Worm (Caenorhabditis elegans): ENCODE data around the gene zip-9.

DNA sequence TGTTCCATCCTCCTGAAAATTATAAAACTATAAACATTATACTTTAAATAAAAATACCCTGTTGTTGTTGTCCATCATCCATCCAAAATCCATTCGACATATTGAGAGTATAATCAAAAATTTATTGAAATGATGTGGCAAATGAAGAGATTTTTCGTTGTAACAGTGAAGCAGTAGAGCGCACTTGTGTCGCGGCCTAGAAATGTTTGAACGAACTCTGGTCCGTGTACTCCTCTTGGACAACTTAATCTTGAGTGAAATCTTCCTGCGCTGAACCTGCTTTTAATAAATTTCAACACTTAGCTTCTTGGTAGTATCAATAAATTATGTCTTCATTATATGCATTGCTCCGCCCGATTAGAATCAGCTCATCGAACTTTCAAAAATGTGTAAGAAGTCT lies 47.7 kb upstream of the zip-9 start, which contains the start of the genes F32D8.14 and F32D8.5:
- TF ChIP-seq lag-1 (GFP tag; IDR thresholded peaks at IDR 0.05): no peak
- no peak for TF ChIP-seq unc-62 (GFP tag; optimal IDR thresholded peaks at IDR 0.05)
- no peak for TF ChIP-seq mel-28 (tag; optimal IDR thresholded peaks at IDR 0.05; ENCODE audit: borderline replicate concordance)
- TF ChIP-seq Y67H2A.10 (GFP tag; conservative IDR thresholded peaks at IDR 0.05): no peak
- TF ChIP-seq ztf-26 (tag; optimal IDR thresholded peaks at IDR 0.05): no peak

All from whole organism, young adult.